Fruit fly (Drosophila melanogaster) whole organism, wandering third instar larva: ENCODE measurements around the gene ec.

Source experiments
- CrebA ChIP-seq: fragments of 200-800 bp; sonication (Bioruptor generic); optimal IDR thresholded peaks from 2 replicates; lab custom pipeline; 2016; ENCODE audit warnings: missing biosample characterization, mild to moderate bottlenecking, missing genetic modification characterization, borderline replicate concordance
- Dfd ChIP-seq: fragments of >200 bp; optimal IDR thresholded peaks from 2 replicates; lab custom pipeline; 2017; ENCODE audit warnings: missing biosample characterization, missing genetic modification characterization
- GATAd ChIP-seq: sonication (Bioruptor generic); optimal IDR thresholded peaks from 2 replicates; lab custom pipeline; 2016; ENCODE audit warnings: missing biosample characterization, missing genetic modification characterization
- Jra ChIP-seq: sonication (Bioruptor generic); optimal IDR thresholded peaks from 2 replicates; lab custom pipeline; 2016; ENCODE audit warnings: missing biosample characterization, missing genetic modification characterization
- dmrt93B ChIP-seq: fragments of 200-800 bp; sonication (Bioruptor generic); optimal IDR thresholded peaks from 2 replicates; lab custom pipeline; 2018; ENCODE audit warnings: missing biosample characterization, mild to moderate bottlenecking, missing genetic modification characterization
- h ChIP-seq: fragments of 200-800 bp; sonication (Bioruptor generic); optimal IDR thresholded peaks from 3 replicates; lab custom pipeline; 2016; ENCODE audit warnings: missing biosample characterization, mild to moderate bottlenecking, missing genetic modification characterization
- lola ChIP-seq: fragments of >200 bp; optimal IDR thresholded peaks from 2 replicates; lab custom pipeline; 2017; ENCODE audit warnings: missing biosample characterization, missing genetic modification characterization
- psq ChIP-seq: fragments of 200-800 bp; sonication (Bioruptor generic); optimal IDR thresholded peaks from 3 replicates; lab custom pipeline; 2017; ENCODE audit warnings: missing biosample characterization, mild to moderate bottlenecking, missing genetic modification characterization, moderate library complexity
- tai ChIP-seq: sonication (Bioruptor generic); optimal IDR thresholded peaks from 2 replicates; lab custom pipeline; 2016; ENCODE audit warnings: missing biosample characterization, missing genetic modification characterization
- usp ChIP-seq: fragments of >200 bp; optimal IDR thresholded peaks from 2 replicates; lab custom pipeline; 2017; ENCODE audit warnings: missing biosample characterization, missing genetic modification characterization

DNA sequence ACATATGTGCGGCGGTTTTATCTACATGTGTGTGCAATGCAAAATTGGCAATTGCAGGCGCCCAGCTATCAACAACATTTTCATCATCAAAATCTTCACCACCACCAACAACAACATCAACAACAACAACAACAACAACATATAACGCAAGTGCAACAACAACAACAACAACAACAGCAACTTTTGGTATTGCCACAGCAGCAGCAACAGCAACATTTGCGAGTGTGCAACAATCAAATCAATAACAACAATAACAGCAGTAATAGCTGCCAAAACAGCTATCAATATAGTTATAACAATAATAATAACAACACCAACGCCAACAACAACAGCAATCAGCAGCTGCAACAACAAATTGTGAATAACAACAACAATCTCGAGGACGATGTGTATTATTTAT is 49.1 kb upstream of the ec start:
- no peak for TF ChIP-seq h
- TF ChIP-seq GATAd (GFP tag; lab: Kevin White, UChicago) = no peak
- no peak for TF ChIP-seq dmrt93B
- no peak for TF ChIP-seq Jra (GFP tag; lab: Kevin White, UChicago)
- TF ChIP-seq CrebA (GFP tag; lab: Kevin White, UChicago) = no peak
- TF ChIP-seq Dfd (GFP tag; lab: Kevin White, UChicago) = peak; percentile 64
- no peak for TF ChIP-seq usp (GFP tag; lab: Kevin White, UChicago)
- TF ChIP-seq lola (GFP tag; lab: Kevin White, UChicago) = no peak
- TF ChIP-seq tai = no peak
- no peak for TF ChIP-seq psq (GFP tag; lab: Kevin White, UChicago)
